Worm (Caenorhabditis elegans) whole organism, young adult: ENCODE data around the gene K06A9.1.
A peak's percentile ranks its signal among the peaks of the same experiment; 100 is the strongest.
"Not testable (repeated sequence)": the region's sequence is repeated elsewhere in the genome, so short reads cannot be mapped to it uniquely, and the experiment has no call there.

Source experiments
- B0336.3 ChIP-seq: fragments of 200-800 bp; sonication (Bioruptor generic); IDR thresholded peaks from 2 replicates; pipeline ENCODE4 v1.3.6; 2022; ENCODE audit warnings: missing genetic modification characterization, missing compliant biosample characterization
- F10E7.11 ChIP-seq: sonication (generic microtip); optimal IDR thresholded peaks from 2 replicates; lab custom pipeline; 2017; ENCODE audit warnings: mild to moderate bottlenecking, missing genetic modification characterization, moderate library complexity, missing compliant biosample characterization
- F55B11.4 ChIP-seq: sonication (generic microtip); optimal IDR thresholded peaks from 2 replicates; lab custom pipeline; 2016; ENCODE audit warnings: missing compliant biosample characterization, missing genetic modification characterization, borderline replicate concordance; ENCODE audit not compliant: insufficient read depth
- F57A8.1 ChIP-seq: fragments of 200-800 bp; sonication (Bioruptor generic); optimal IDR thresholded peaks from 2 replicates; lab custom pipeline; 2018; ENCODE audit warnings: mild to moderate bottlenecking, missing genetic modification characterization, moderate library complexity, missing compliant biosample characterization
- Y53G8AR.9 ChIP-seq: fragments of 200-800 bp; sonication (Bioruptor generic); conservative IDR thresholded peaks from 2 replicates; pipeline ENCODE4 v1.3.6; 2022; ENCODE audit warnings: missing genetic modification reagents, missing genetic modification characterization, missing compliant biosample characterization
- Y79H2A.3 ChIP-seq: fragments of 200-800 bp; sonication (Bioruptor generic); conservative IDR thresholded peaks from 2 replicates; pipeline ENCODE4 v1.3.6; 2022; ENCODE audit warnings: missing genetic modification reagents, missing genetic modification characterization, missing compliant biosample characterization
- ama-1 ChIP-seq, 3 experiments: fragments of 150-350 bp in 1 of 3; sonication (generic microtip) in 2 of 3; optimal IDR thresholded peaks; 2 replicates each; lab custom pipeline; 2014 to 2018; ENCODE audit warnings: missing biosample characterization in 2 of 3, missing genetic modification characterization in 2 of 3, missing genetic modification reagents in 2 of 3
- atf-7 ChIP-seq: sonication (generic microtip); optimal IDR thresholded peaks from 2 replicates; lab custom pipeline; 2017; ENCODE audit warnings: mild to moderate bottlenecking, missing genetic modification characterization, missing compliant biosample characterization
- attf-3 ChIP-seq: fragments of 200-800 bp; sonication (Bioruptor generic); conservative IDR thresholded peaks from 2 replicates; pipeline ENCODE4 v1.3.6; 2022; ENCODE audit warnings: missing genetic modification reagents, missing genetic modification characterization, missing compliant biosample characterization
- ceh-100 ChIP-seq: fragments of 200-800 bp; sonication (Bioruptor generic); IDR thresholded peaks from 2 replicates; pipeline ENCODE4 v1.3.6; 2022; ENCODE audit warnings: missing genetic modification reagents, missing genetic modification characterization, missing compliant biosample characterization
- dox-1 ChIP-seq: fragments of 200-800 bp; sonication (Bioruptor generic); IDR thresholded peaks from 2 replicates; pipeline ENCODE4 v1.3.6; 2022; ENCODE audit warnings: missing genetic modification reagents, missing genetic modification characterization, missing compliant biosample characterization
- egl-44 ChIP-seq: fragments of 200-800 bp; sonication (Bioruptor generic); IDR thresholded peaks from 2 replicates; pipeline ENCODE4 v1.3.6; 2022; ENCODE audit warnings: missing genetic modification reagents, missing genetic modification characterization, missing compliant biosample characterization
- egrh-3 ChIP-seq: fragments of 200-800 bp; sonication (Bioruptor generic); IDR thresholded peaks from 2 replicates; pipeline ENCODE4 v1.3.6; 2022; ENCODE audit warnings: missing genetic modification reagents, missing genetic modification characterization, missing compliant biosample characterization
- hsf-1 ChIP-seq: fragments of 200-800 bp; sonication (Bioruptor generic); IDR thresholded peaks from 2 replicates; pipeline ENCODE4 v1.3.6; 2022; ENCODE audit warnings: missing genetic modification reagents, missing genetic modification characterization, missing compliant biosample characterization
- let-607 ChIP-seq, 2 experiments: fragments of 200-800 bp in 1 of 2; sonication (Bioruptor generic) in 1 of 2; sonication (generic microtip) in 1 of 2; optimal IDR thresholded peaks; 2 replicates each; lab custom pipeline; 2016 to 2018; ENCODE audit warnings: mild to moderate bottlenecking in 2 of 2, missing compliant biosample characterization in 2 of 2, missing genetic modification characterization in 2 of 2, moderate library complexity in 2 of 2, missing genotype in 1 of 2
- lin-26 ChIP-seq: fragments of 200-800 bp; sonication (Bioruptor generic); IDR thresholded peaks from 2 replicates; pipeline ENCODE4 v1.3.6; 2022; ENCODE audit warnings: missing genetic modification reagents, missing genetic modification characterization, missing compliant biosample characterization
- lin-54 ChIP-seq: fragments of 200-800 bp; sonication (Bioruptor generic); optimal IDR thresholded peaks from 2 replicates; lab custom pipeline; 2018; ENCODE audit warnings: mild to moderate bottlenecking, missing genetic modification characterization, missing compliant biosample characterization
- madf-3 ChIP-seq: fragments of 200-800 bp; sonication (Bioruptor generic); IDR thresholded peaks from 2 replicates; pipeline ENCODE4 v1.3.6; 2022; ENCODE audit warnings: missing genetic modification reagents, missing genetic modification characterization, missing compliant biosample characterization
- madf-6 ChIP-seq: fragments of 200-800 bp; sonication (Bioruptor generic); IDR thresholded peaks from 2 replicates; pipeline ENCODE4 v1.3.6; 2022; ENCODE audit warnings: missing genetic modification reagents, missing genetic modification characterization, missing compliant biosample characterization
- mel-28 ChIP-seq: sonication (generic microtip); optimal IDR thresholded peaks from 2 replicates; lab custom pipeline; 2016; ENCODE audit warnings: borderline replicate concordance, mild to moderate bottlenecking, missing genetic modification characterization, missing compliant biosample characterization
- nfya-1 ChIP-seq: sonication (generic microtip); optimal IDR thresholded peaks from 2 replicates; lab custom pipeline; 2017; ENCODE audit warnings: antibody characterized with exemption, missing compliant biosample characterization, missing genetic modification characterization, borderline replicate concordance; ENCODE audit not compliant: insufficient read depth
- nfya-2 ChIP-seq: fragments of 200-800 bp; sonication (Bioruptor generic); IDR thresholded peaks from 2 replicates; pipeline ENCODE4 v1.3.6; 2022; ENCODE audit warnings: missing genetic modification reagents, missing genetic modification characterization, missing compliant biosample characterization
- nhr-179 ChIP-seq: sonication (generic microtip); optimal IDR thresholded peaks from 2 replicates; lab custom pipeline; 2016; ENCODE audit warnings: mild to moderate bottlenecking, missing genetic modification characterization, missing compliant biosample characterization
- nhr-90 ChIP-seq: sonication (generic microtip); optimal IDR thresholded peaks from 2 replicates; lab custom pipeline; 2016; ENCODE audit warnings: missing genotype, mild to moderate bottlenecking, missing genetic modification characterization, missing compliant biosample characterization
- repo-1 ChIP-seq: sonication (generic microtip); optimal IDR thresholded peaks from 2 replicates; lab custom pipeline; 2017; ENCODE audit warnings: mild to moderate bottlenecking, missing genetic modification characterization, missing compliant biosample characterization
- rpc-1 ChIP-seq, 2 experiments: fragments of 150-350 bp in 1 of 2; sonication (generic microtip) in 1 of 2; optimal IDR thresholded peaks; 2 replicates each; lab custom pipeline; 2014 to 2018; ENCODE audit warnings: missing biosample characterization in 1 of 2, missing genetic modification characterization in 1 of 2, missing genetic modification reagents in 1 of 2, missing genotype in 1 of 2
- snpc-4 ChIP-seq, 5 experiments: fragments of 150-350 bp in 1 of 5; sonication (generic microtip) in 4 of 5; optimal IDR thresholded peaks; 2 replicates each; lab custom pipeline; 2014 to 2018; ENCODE audit warnings: missing genetic modification characterization in 5 of 5, missing biosample characterization in 3 of 5, antibody characterized with exemption in 2 of 5, mild to moderate bottlenecking in 2 of 5, missing compliant biosample characterization in 2 of 5, missing genotype in 2 of 5, moderate library complexity in 2 of 5, missing genetic modification reagents in 1 of 5
- tlf-1 ChIP-seq: fragments of 200-800 bp; sonication (Bioruptor generic); optimal IDR thresholded peaks from 2 replicates; lab custom pipeline; 2018; ENCODE audit warnings: mild to moderate bottlenecking, missing genetic modification characterization, missing compliant biosample characterization
- unc-130 ChIP-seq: sonication (generic microtip); optimal IDR thresholded peaks from 2 replicates; lab custom pipeline; 2016; ENCODE audit warnings: missing genetic modification reagents, missing genetic modification characterization, missing compliant biosample characterization
- zfh-2 ChIP-seq: fragments of 200-800 bp; sonication (Bioruptor generic); conservative IDR thresholded peaks from 2 replicates; pipeline ENCODE4 v1.3.6; 2022; ENCODE audit warnings: missing genetic modification reagents, missing genetic modification characterization, missing compliant biosample characterization
- zim-3 ChIP-seq: sonication (generic microtip); optimal IDR thresholded peaks from 2 replicates; lab custom pipeline; 2017; ENCODE audit warnings: mild to moderate bottlenecking, missing genetic modification characterization, moderate library complexity, missing compliant biosample characterization
- ztf-3 ChIP-seq: fragments of 200-800 bp; sonication (Bioruptor generic); optimal IDR thresholded peaks from 2 replicates; lab custom pipeline; 2018; ENCODE audit warnings: mild to moderate bottlenecking, missing genetic modification characterization, missing compliant biosample characterization

The K06A9.1 gene

DNA sequence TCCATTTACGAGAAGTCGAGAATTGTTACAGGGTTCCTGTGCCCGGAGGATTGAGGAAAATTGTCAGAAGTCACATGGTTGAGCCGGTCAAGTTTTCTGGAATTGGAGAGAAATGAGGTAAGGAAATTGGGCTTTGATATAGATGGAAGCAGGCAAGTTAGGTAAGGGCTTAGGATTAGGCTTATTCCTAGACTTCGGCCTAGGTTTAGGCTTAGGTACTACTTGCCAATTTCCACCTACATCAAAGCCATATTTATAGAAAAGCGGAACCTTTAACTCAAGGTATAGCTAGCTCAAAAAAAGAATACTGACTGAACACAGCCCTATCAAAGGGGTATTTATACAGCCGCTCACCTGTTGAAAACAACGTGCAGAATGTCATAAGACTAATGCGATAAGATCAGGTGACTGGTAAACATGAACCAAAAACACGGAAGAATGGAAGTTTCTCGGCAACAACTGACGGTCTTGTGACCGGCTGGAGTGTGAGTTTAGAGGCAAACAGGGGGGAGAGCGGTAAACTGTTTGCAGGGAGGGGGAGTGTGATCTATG lies 42.7 kb upstream of the K06A9.1 start (continued):
- TF ChIP-seq attf-3 (GFP tag; lab: Robert Waterston, UW) (no peak; the same call in 1 of the 2 replicates), F57A8.1 (GFP tag; lab: Kevin White, UChicago) (no peak), tlf-1 (peak; percentile 74), snpc-4 (GFP tag; optimal IDR thresholded peaks at IDR 0.05; lab: Kevin White, UChicago) (no peak), snpc-4 (tag; optimal IDR thresholded peaks at IDR 0.05; lab: Kevin White, UChicago) (peak in 1 of 4 experiments; percentile 16), nfya-1 (tag; lab: Kevin White, UChicago) (no peak), repo-1 (tag; lab: Kevin White, UChicago) (peak; percentile 37), hsf-1 (GFP tag; lab: Robert Waterston, UW) (peak; percentile 93), lin-54 (GFP tag; lab: Kevin White, UChicago) (peak; percentile 50), ama-1 (optimal IDR thresholded peaks at IDR 0.05; lab: Kevin White, UChicago) (peak; percentile 99), ama-1 (GFP tag; optimal IDR thresholded peaks at IDR 0.05; lab: Kevin White, UChicago) (no peak), Y79H2A.3 (GFP tag; lab: Robert Waterston, UW) (no peak), ceh-100 (GFP tag; lab: Robert Waterston, UW) (no peak), let-607 (tag; optimal IDR thresholded peaks at IDR 0.05; lab: Kevin White, UChicago) (peak; percentile 8 to 39), egl-44 (peak; percentile 62; the same call in 1 of the 2 replicates), unc-130 (no peak), nhr-90 (peak; percentile 34), F10E7.11 (tag; lab: Kevin White, UChicago) (no peak)

DNA sequence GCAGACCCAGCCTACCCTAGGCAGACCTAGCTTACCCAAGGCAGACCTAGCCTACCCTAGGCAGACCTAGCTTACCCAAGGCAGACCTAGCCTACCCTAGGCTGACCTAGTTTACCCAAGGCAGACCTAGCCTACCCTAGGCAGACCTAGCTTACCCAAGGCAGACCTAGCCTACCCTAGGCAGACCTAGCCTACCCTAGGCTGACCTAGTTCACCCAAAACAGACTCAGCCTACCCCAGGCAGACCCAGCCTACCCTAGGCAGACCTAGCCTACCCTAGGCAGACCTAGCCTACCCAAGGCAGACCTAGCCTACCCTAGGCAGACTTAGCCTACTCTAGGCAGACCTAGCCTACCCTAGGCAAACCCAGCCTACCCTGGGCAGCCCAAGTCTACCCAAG lies 38.8 kb upstream of the K06A9.1 start:
- TF ChIP-seq lin-26 (peak; percentile 62; the same call in 1 of the 2 replicates), B0336.3 (GFP tag; lab: Robert Waterston, UW) (0 out of 2 replicates have a peak, but pooled peaks have one; percentile 16)

DNA sequence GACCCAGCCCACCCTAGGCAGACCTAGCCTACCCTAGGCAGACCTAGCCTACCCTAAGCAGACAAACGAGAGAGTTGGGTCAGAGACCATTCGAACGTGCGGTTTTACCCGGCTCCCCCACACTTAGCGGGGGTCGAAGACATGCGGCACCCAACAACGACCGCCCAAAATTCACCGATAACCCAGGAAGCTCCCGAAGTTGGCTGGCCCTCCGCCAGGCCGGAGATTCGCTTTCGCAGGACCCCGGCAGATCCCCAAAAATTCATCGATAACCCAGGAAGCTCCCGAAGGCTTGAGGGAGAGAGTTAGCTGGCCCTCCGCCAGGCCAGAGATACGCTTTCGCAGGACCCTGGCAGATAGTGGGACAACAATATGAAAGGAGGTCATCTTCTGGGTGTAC lies 38.4 kb upstream of the K06A9.1 start:
- 0 out of 2 replicates have a peak, but pooled peaks have one; percentile 6 for TF ChIP-seq madf-6
- TF ChIP-seq zfh-2 (GFP tag; lab: Robert Waterston, UW): peak; percentile 76
- TF ChIP-seq snpc-4 (GFP tag; optimal IDR thresholded peaks at IDR 0.05; lab: Kevin White, UChicago): not testable (repeated sequence)
- peak in 1 of 4 experiments; percentile 60 for TF ChIP-seq snpc-4 (tag; optimal IDR thresholded peaks at IDR 0.05; lab: Kevin White, UChicago)
- peak; percentile 63; the same call in 1 of the 2 replicates for TF ChIP-seq egrh-3
- 0 out of 2 replicates have a peak, but pooled peaks have one; percentile 13 for TF ChIP-seq dox-1

DNA sequence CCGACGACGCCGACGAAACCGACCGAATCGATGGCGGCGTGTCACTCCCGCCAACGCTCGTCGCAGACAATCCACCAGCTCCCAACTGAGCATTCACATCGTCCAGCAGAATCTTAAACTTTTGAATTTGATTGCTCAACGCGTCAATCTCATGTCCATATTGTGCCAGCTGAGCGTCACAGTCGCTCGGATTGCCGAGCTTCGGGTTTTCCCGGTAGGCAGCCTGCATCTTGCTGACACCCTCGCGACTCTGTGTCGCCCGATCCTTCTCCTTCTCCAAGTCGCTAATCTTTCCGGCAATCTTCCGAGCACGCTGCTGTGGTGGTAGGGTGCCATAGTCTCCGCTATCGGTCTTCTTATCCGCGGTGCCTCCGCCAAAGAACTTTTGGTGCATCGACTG lies 35.0 kb upstream of the K06A9.1 start:
- TF ChIP-seq egrh-3: peak; percentile 49; the same call in 1 of the 2 replicates
- peak; percentile 88 for TF ChIP-seq zfh-2 (GFP tag; lab: Robert Waterston, UW)
- no peak for TF ChIP-seq Y79H2A.3 (GFP tag; lab: Robert Waterston, UW)
- TF ChIP-seq F55B11.4 (tag; lab: Kevin White, UChicago): no peak
- no peak for TF ChIP-seq zim-3 (tag; lab: Kevin White, UChicago)
- TF ChIP-seq Y53G8AR.9 (GFP tag; lab: Robert Waterston, UW): 0 out of 2 replicates have a peak, but pooled peaks have one; percentile 25

DNA sequence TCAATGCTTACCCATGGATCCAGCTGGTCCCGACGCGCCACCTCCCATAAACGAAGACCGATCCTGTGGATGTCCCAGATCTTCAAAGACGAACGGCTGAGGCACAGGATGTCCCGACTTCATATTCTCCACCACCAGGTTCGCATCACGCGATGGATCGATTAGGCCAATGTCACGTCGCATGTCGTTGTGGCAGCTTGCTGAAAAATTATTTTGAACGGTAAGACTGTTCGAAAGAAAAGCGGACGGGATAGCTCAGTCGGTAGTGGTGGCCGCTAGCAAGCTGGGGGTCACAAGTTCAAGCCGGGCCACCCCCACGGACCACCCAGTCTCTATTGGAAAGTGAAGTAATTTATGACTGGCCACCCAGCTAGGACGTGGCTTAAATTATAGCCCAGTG lies 34.2 kb upstream of the K06A9.1 start:
- no peak for TF ChIP-seq nhr-179 (tag; lab: Kevin White, UChicago)
- TF ChIP-seq mel-28 (tag; lab: Kevin White, UChicago): no peak
- 0 out of 2 replicates have a peak, but pooled peaks have one; percentile 44 for TF ChIP-seq lin-26
- TF ChIP-seq atf-7 (tag; lab: Kevin White, UChicago): no peak
- no peak for TF ChIP-seq ztf-3 (GFP tag; lab: Kevin White, UChicago)
- TF ChIP-seq madf-3: 0 out of 2 replicates have a peak, but pooled peaks have one; percentile 21
- TF ChIP-seq rpc-1 (optimal IDR thresholded peaks at IDR 0.05; lab: Kevin White, UChicago): no peak
- TF ChIP-seq rpc-1 (tag; optimal IDR thresholded peaks at IDR 0.05; lab: Kevin White, UChicago): peak; percentile 14
- TF ChIP-seq nfya-2 (GFP tag; lab: Robert Waterston, UW): no peak
